Fruit fly (Drosophila melanogaster) whole organism, wandering third instar larva: ENCODE results near the gene CG11920.

ENCODE experiments used
- Abd-B ChIP-seq: fragments of >200 bp; optimal IDR thresholded peaks from 2 replicates; lab custom pipeline; 2017; ENCODE audit warnings: missing biosample characterization, missing genetic modification characterization
- CG32264 ChIP-seq: fragments of 200-800 bp; sonication (Bioruptor generic); optimal IDR thresholded peaks from 2 replicates; lab custom pipeline; 2016; ENCODE audit warnings: missing biosample characterization, missing genetic modification characterization
- CG9705 ChIP-seq: fragments of 200-800 bp; sonication (Bioruptor generic); optimal IDR thresholded peaks from 2 replicates; lab custom pipeline; 2018; ENCODE audit warnings: missing biosample characterization, mild to moderate bottlenecking, missing genetic modification characterization
- CrebA ChIP-seq: fragments of 200-800 bp; sonication (Bioruptor generic); optimal IDR thresholded peaks from 2 replicates; lab custom pipeline; 2016; ENCODE audit warnings: missing biosample characterization, mild to moderate bottlenecking, missing genetic modification characterization, borderline replicate concordance
- Dfd ChIP-seq: fragments of >200 bp; optimal IDR thresholded peaks from 2 replicates; lab custom pipeline; 2017; ENCODE audit warnings: missing biosample characterization, missing genetic modification characterization
- Dif ChIP-seq: fragments of 200-275, 200-300 bp; sonication (Bioruptor generic); optimal IDR thresholded peaks from 2 replicates; lab custom pipeline; 2018; ENCODE audit warnings: missing biosample characterization, missing genetic modification characterization; ENCODE audit not compliant: partially characterized antibody
- GATAd ChIP-seq: sonication (Bioruptor generic); optimal IDR thresholded peaks from 2 replicates; lab custom pipeline; 2016; ENCODE audit warnings: missing biosample characterization, missing genetic modification characterization
- HLH106 ChIP-seq: fragments of 200-800 bp; optimal IDR thresholded peaks from 3 replicates; lab custom pipeline; 2019; ENCODE audit warnings: missing biosample characterization, mild to moderate bottlenecking, missing genetic modification characterization, moderate library complexity
- Hnf4 ChIP-seq: fragments of 200-800 bp; sonication (Bioruptor generic); optimal IDR thresholded peaks from 2 replicates; lab custom pipeline; 2016; ENCODE audit warnings: missing biosample characterization, mild to moderate bottlenecking, missing genetic modification characterization
- Hr78 ChIP-seq: fragments of >200 bp; optimal IDR thresholded peaks from 2 replicates; lab custom pipeline; 2017; ENCODE audit warnings: missing biosample characterization, missing genetic modification characterization
- Hr83 ChIP-seq: fragments of 200-300 bp; sonication (Bioruptor generic); optimal IDR thresholded peaks from 2 replicates; lab custom pipeline; 2016; ENCODE audit warnings: missing biosample characterization, mild to moderate bottlenecking, missing genetic modification characterization, moderate library complexity; ENCODE audit not compliant: poor library complexity, severe bottlenecking
- Jra ChIP-seq: sonication (Bioruptor generic); optimal IDR thresholded peaks from 2 replicates; lab custom pipeline; 2016; ENCODE audit warnings: missing biosample characterization, missing genetic modification characterization
- Mio ChIP-seq: sonication (Bioruptor generic); optimal IDR thresholded peaks from 2 replicates; lab custom pipeline; 2016; ENCODE audit warnings: missing biosample characterization, missing genetic modification characterization
- Myc ChIP-seq: fragments of >200 bp; optimal IDR thresholded peaks from 2 replicates; lab custom pipeline; 2017
- N ChIP-seq: fragments of >200 bp; optimal IDR thresholded peaks from 2 replicates; lab custom pipeline; 2018; ENCODE audit warnings: missing biosample characterization, missing external identifiers, missing genetic modification characterization
- OdsH ChIP-seq: fragments of 200-800 bp; sonication (Bioruptor generic); optimal IDR thresholded peaks from 2 replicates; lab custom pipeline; 2016; ENCODE audit warnings: missing biosample characterization, mild to moderate bottlenecking, missing genetic modification characterization
- Rel ChIP-seq, 2 experiments: fragments of 200-800 bp; sonication (Bioruptor generic) in 1 of 2; optimal IDR thresholded peaks; 2 replicates in 1 of 2; 3 replicates in 1 of 2; lab custom pipeline; 2016 to 2019; ENCODE audit warnings: mild to moderate bottlenecking in 2 of 2, missing biosample characterization in 2 of 2, missing genetic modification characterization in 2 of 2, moderate library complexity in 1 of 2
- Sp1 ChIP-seq: fragments of 200-800 bp; sonication (Bioruptor generic); optimal IDR thresholded peaks from 3 replicates; lab custom pipeline; 2019; ENCODE audit warnings: missing biosample characterization, mild to moderate bottlenecking, missing genetic modification characterization, moderate library complexity
- Vsx2 ChIP-seq: fragments of 200-300, 225-300 bp; sonication (Bioruptor generic); optimal IDR thresholded peaks from 2 replicates; lab custom pipeline; 2018; ENCODE audit warnings: missing biosample characterization, missing genetic modification characterization; ENCODE audit not compliant: partially characterized antibody
- br ChIP-seq: fragments of 200-800 bp; sonication (Bioruptor generic); optimal IDR thresholded peaks from 2 replicates; lab custom pipeline; 2016; ENCODE audit warnings: missing biosample characterization, missing genetic modification characterization
- brk ChIP-seq: fragments of 200-800 bp; sonication (Bioruptor generic); optimal IDR thresholded peaks from 2 replicates; lab custom pipeline; 2016; ENCODE audit warnings: missing biosample characterization, mild to moderate bottlenecking, missing genetic modification characterization
- dl ChIP-seq, 2 experiments: fragments of 175-275, 200-275 bp in 1 of 2; fragments of 200-275 bp in 1 of 2; sonication (Bioruptor generic); optimal IDR thresholded peaks; lab custom pipeline; 2018; ENCODE audit warnings: mild to moderate bottlenecking in 2 of 2, missing biosample characterization in 2 of 2, missing genetic modification characterization in 2 of 2, moderate library complexity in 2 of 2; ENCODE audit not compliant: partially characterized antibody in 2 of 2, insufficient read depth in 1 of 2
- dmrt93B ChIP-seq: fragments of 200-800 bp; sonication (Bioruptor generic); optimal IDR thresholded peaks from 2 replicates; lab custom pipeline; 2018; ENCODE audit warnings: missing biosample characterization, mild to moderate bottlenecking, missing genetic modification characterization
- dsf ChIP-seq: sonication (Bioruptor generic); optimal IDR thresholded peaks from 2 replicates; lab custom pipeline; 2016; ENCODE audit warnings: missing biosample characterization, missing genetic modification characterization, borderline replicate concordance
- ey ChIP-seq: fragments of 200-800 bp; sonication (Bioruptor generic); optimal IDR thresholded peaks from 2 replicates; lab custom pipeline; 2016; ENCODE audit warnings: missing biosample characterization, missing genetic modification characterization
- foxo ChIP-seq, 2 experiments: fragments of 200-800 bp; sonication (Bioruptor generic); optimal IDR thresholded peaks; 2 replicates in 1 of 2; 3 replicates in 1 of 2; lab custom pipeline; 2016 to 2017; ENCODE audit warnings: missing biosample characterization in 2 of 2, missing genetic modification characterization in 2 of 2
- fru ChIP-seq: fragments of 200-800 bp; sonication (Bioruptor generic); optimal IDR thresholded peaks from 3 replicates; lab custom pipeline; 2016; ENCODE audit warnings: missing biosample characterization, mild to moderate bottlenecking, missing genetic modification characterization
- h ChIP-seq: fragments of 200-800 bp; sonication (Bioruptor generic); optimal IDR thresholded peaks from 3 replicates; lab custom pipeline; 2016; ENCODE audit warnings: missing biosample characterization, mild to moderate bottlenecking, missing genetic modification characterization
- jim ChIP-seq: fragments of 175-275, 200-325 bp; sonication (Bioruptor generic); optimal IDR thresholded peaks from 2 replicates; lab custom pipeline; 2016; ENCODE audit warnings: missing biosample characterization, mild to moderate bottlenecking, missing genetic modification characterization
- lola ChIP-seq: fragments of >200 bp; optimal IDR thresholded peaks from 2 replicates; lab custom pipeline; 2017; ENCODE audit warnings: missing biosample characterization, missing genetic modification characterization
- pan ChIP-seq: fragments of >200 bp; optimal IDR thresholded peaks from 2 replicates; lab custom pipeline; 2017
- psq ChIP-seq: fragments of 200-800 bp; sonication (Bioruptor generic); optimal IDR thresholded peaks from 3 replicates; lab custom pipeline; 2017; ENCODE audit warnings: missing biosample characterization, mild to moderate bottlenecking, missing genetic modification characterization, moderate library complexity
- rgr ChIP-seq: fragments of 200-800 bp; sonication (Bioruptor generic); optimal IDR thresholded peaks from 3 replicates; lab custom pipeline; 2016; ENCODE audit warnings: missing biosample characterization, mild to moderate bottlenecking, missing genetic modification characterization
- sage ChIP-seq: fragments of 200-800 bp; sonication (Bioruptor generic); optimal IDR thresholded peaks from 2 replicates; lab custom pipeline; 2016; ENCODE audit warnings: missing biosample characterization, mild to moderate bottlenecking, missing genetic modification characterization
- sv ChIP-seq: fragments of 200-800 bp; sonication (Bioruptor generic); optimal IDR thresholded peaks from 3 replicates; lab custom pipeline; 2016; ENCODE audit warnings: missing biosample characterization, missing genetic modification characterization
- tai ChIP-seq: sonication (Bioruptor generic); optimal IDR thresholded peaks from 2 replicates; lab custom pipeline; 2016; ENCODE audit warnings: missing biosample characterization, missing genetic modification characterization
- usp ChIP-seq: fragments of >200 bp; optimal IDR thresholded peaks from 2 replicates; lab custom pipeline; 2017; ENCODE audit warnings: missing biosample characterization, missing genetic modification characterization
- woc ChIP-seq: sonication (Bioruptor generic); optimal IDR thresholded peaks from 2 replicates; lab custom pipeline; 2016; ENCODE audit warnings: missing biosample characterization, mild to moderate bottlenecking, missing genetic modification characterization

The CG11920 gene

dm6 chr3R:25033142-25033586 lies 41.5 kb upstream of the CG11920 start, which contains the start of gene Smg6:
Smg6 (minus strand) TSS chr3R:25033465.
- TF ChIP-seq br (GFP tag; lab: Kevin White, UChicago) (no peak), Hr83 (GFP tag; lab: Kevin White, UChicago) (peak; percentile 20)

DNA sequence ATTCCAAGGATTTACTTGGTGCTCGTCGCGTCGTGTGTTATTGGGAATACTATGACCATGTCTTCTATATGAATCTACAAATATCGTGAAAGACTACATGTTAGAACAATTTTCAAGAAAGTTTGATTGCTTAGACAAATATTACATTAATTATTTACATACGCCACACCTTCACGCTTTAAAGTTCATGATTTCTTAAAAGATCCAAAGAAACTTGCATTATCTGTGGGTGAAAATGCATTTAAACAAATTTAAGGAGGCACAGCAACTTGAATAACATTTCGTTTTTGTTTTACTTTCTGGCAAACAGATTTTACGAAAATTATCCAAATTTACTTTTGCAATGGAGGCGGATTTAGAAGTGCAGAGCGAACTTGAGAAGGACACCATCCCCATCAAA lies 38.0 kb upstream of the CG11920 start, which contains the start of gene CG31115:
TSS of gene CG31115 (plus strand) at position 301 of the 400 bp plus-strand sequence.
- TF ChIP-seq usp (GFP tag; lab: Kevin White, UChicago): no peak

- peak; percentile 57 for TF ChIP-seq ey
- TF ChIP-seq Rel (GFP tag; optimal IDR thresholded peaks at IDR 0.05; lab: Kevin White, UChicago): no peak
- no peak for TF ChIP-seq Rel (tag; optimal IDR thresholded peaks at IDR 0.05; lab: Kevin White, UChicago)
- no peak for TF ChIP-seq jim
- TF ChIP-seq brk: no peak
- no peak for TF ChIP-seq usp (GFP tag; lab: Kevin White, UChicago)
- TF ChIP-seq fru (GFP tag; lab: Kevin White, UChicago): no peak
- peak; percentile 49 for TF ChIP-seq OdsH (GFP tag; lab: Kevin White, UChicago)
- TF ChIP-seq foxo (GFP tag; optimal IDR thresholded peaks at IDR 0.05; lab: Kevin White, UChicago): no peak
- no peak for TF ChIP-seq Dfd (GFP tag; lab: Kevin White, UChicago)
- peak; percentile 64 for TF ChIP-seq Jra (GFP tag; lab: Kevin White, UChicago)
- no peak for TF ChIP-seq dsf (GFP tag; lab: Kevin White, UChicago)
- TF ChIP-seq Myc (lab: Kevin White, UChicago): peak; percentile 64
- TF ChIP-seq lola (GFP tag; lab: Kevin White, UChicago): no peak
- TF ChIP-seq HLH106 (tag; lab: Kevin White, UChicago): no peak
- no peak for TF ChIP-seq h (GFP tag; lab: Kevin White, UChicago)
- TF ChIP-seq Hr83 (GFP tag; lab: Kevin White, UChicago): peak; percentile 20
- no peak for TF ChIP-seq Sp1 (GFP tag; lab: Kevin White, UChicago)
- TF ChIP-seq br (GFP tag; lab: Kevin White, UChicago): no peak
- TF ChIP-seq rgr (GFP tag; lab: Kevin White, UChicago): no peak
- peak; percentile 21 for TF ChIP-seq psq (GFP tag; lab: Kevin White, UChicago)
- TF ChIP-seq Vsx2 (GFP tag; lab: Kevin White, UChicago): no peak
- TF ChIP-seq woc (GFP tag; lab: Kevin White, UChicago): no peak
- no peak for TF ChIP-seq N (GFP tag; lab: Kevin White, UChicago)
- TF ChIP-seq dl (GFP tag; optimal IDR thresholded peaks at IDR 0.05; lab: Kevin White, UChicago; ENCODE audit: insufficient read depth in 1 of 2, partially characterized antibody in 2 of 2): no peak
- no peak for TF ChIP-seq Hnf4 (GFP tag; lab: Kevin White, UChicago)
- no peak for TF ChIP-seq dmrt93B (GFP tag; lab: Kevin White, UChicago)
- no peak for TF ChIP-seq CG9705 (GFP tag; lab: Kevin White, UChicago)
- no peak for TF ChIP-seq sage (GFP tag; lab: Kevin White, UChicago)
- TF ChIP-seq tai (GFP tag; lab: Kevin White, UChicago): no peak
- TF ChIP-seq Mio: peak; percentile 26
- TF ChIP-seq sv (GFP tag; lab: Kevin White, UChicago): peak; percentile 72
- no peak for TF ChIP-seq pan (lab: Kevin White, UChicago)
- no peak for TF ChIP-seq Dif (GFP tag; lab: Kevin White, UChicago)
- peak; percentile 33 for TF ChIP-seq CG32264 (GFP tag; lab: Kevin White, UChicago)
- TF ChIP-seq GATAd (GFP tag; lab: Kevin White, UChicago): no peak
- no peak for TF ChIP-seq CrebA (GFP tag; lab: Kevin White, UChicago)
- TF ChIP-seq Abd-B (GFP tag; lab: Kevin White, UChicago): no peak
- TF ChIP-seq Hr78: no peak
- TF ChIP-seq, all 38 proteins: peak for 9
Measured at dm6 chr3R:25039028-25039476, 35.6 kb upstream of the CG11920 start, which contains the start of the genes Ythdf and bai. Ythdf (minus strand) TSS chr3R:25039249. bai (plus strand) TSS chr3R:25039374.
